Worm (Caenorhabditis elegans) whole organism, late embryonic: ENCODE measurements around the gene hyl-2.

Experiments
- ceh-34 ChIP-seq: sonication (generic microtip); optimal IDR thresholded peaks from 2 replicates; lab custom pipeline; 2016; ENCODE audit warnings: mild to moderate bottlenecking, missing genetic modification characterization, missing compliant biosample characterization
- elt-2 ChIP-seq: sonication (generic microtip); optimal IDR thresholded peaks from 2 replicates; lab custom pipeline; 2016; ENCODE audit warnings: missing genetic modification reagents, missing genetic modification characterization, missing compliant biosample characterization
- elt-4 ChIP-seq: sonication (generic microtip); optimal IDR thresholded peaks from 2 replicates; lab custom pipeline; 2016; ENCODE audit warnings: missing genetic modification characterization, missing compliant biosample characterization
- ets-4 ChIP-seq: sonication (generic microtip); optimal IDR thresholded peaks from 2 replicates; lab custom pipeline; 2016; ENCODE audit warnings: missing genetic modification characterization, missing compliant biosample characterization
- hlh-6 ChIP-seq: sonication (generic microtip); optimal IDR thresholded peaks from 2 replicates; lab custom pipeline; 2016; ENCODE audit warnings: missing genotype, missing genetic modification characterization, missing compliant biosample characterization
- nfya-1 ChIP-seq: sonication (generic microtip); optimal IDR thresholded peaks from 2 replicates; lab custom pipeline; 2017; ENCODE audit warnings: missing genetic modification characterization, mild to moderate bottlenecking, missing compliant biosample characterization, antibody characterized with exemption, moderate library complexity
- nhr-11 ChIP-seq: fragments of 150-350 bp; optimal IDR thresholded peaks from 2 replicates; lab custom pipeline; 2014; ENCODE audit warnings: missing biosample characterization, missing genetic modification characterization
- rnt-1 ChIP-seq: sonication (generic microtip); optimal IDR thresholded peaks from 2 replicates; lab custom pipeline; 2016; ENCODE audit warnings: missing genetic modification characterization, missing compliant biosample characterization
- sox-2 ChIP-seq: fragments of 200-800 bp; sonication (Bioruptor generic); IDR thresholded peaks from 2 replicates; pipeline ENCODE4 v1.3.6; 2022; ENCODE audit warnings: missing genetic modification reagents, missing genetic modification characterization, missing compliant biosample characterization
- tbx-2 ChIP-seq: sonication (generic microtip); optimal IDR thresholded peaks from 2 replicates; lab custom pipeline; 2016; ENCODE audit warnings: missing genetic modification characterization, missing compliant biosample characterization

ce11 chrX:4658303-4658702 is 41.0 kb downstream of the hyl-2 start:
- TF ChIP-seq nhr-11 (tag; lab: Kevin White, UChicago) (no peak), elt-4 (tag; lab: Kevin White, UChicago) (no peak), nfya-1 (tag; lab: Kevin White, UChicago) (no peak), tbx-2 (tag; lab: Kevin White, UChicago) (no peak), ceh-34 (tag; lab: Kevin White, UChicago) (no peak), rnt-1 (tag; lab: Kevin White, UChicago) (no peak), ets-4 (tag; lab: Kevin White, UChicago) (no peak), elt-2 (no peak), hlh-6 (no peak), sox-2 (GFP tag; lab: Robert Waterston, UW) (no peak)
